Fruit fly (Drosophila melanogaster) whole organism, pupa: Measurements from ENCODE around the gene CG17327.

Experiments used
- CG10348 ChIP-seq: fragments of 200-800 bp; sonication (Bioruptor generic); IDR thresholded peaks from 2 replicates; pipeline ENCODE4 v1.3.6; 2022; ENCODE audit warnings: missing biosample characterization, missing genetic modification characterization
- CG13204 ChIP-seq: fragments of 200-800 bp; sonication (Bioruptor generic); optimal IDR thresholded peaks from 2 replicates; lab custom pipeline; 2018; ENCODE audit warnings: missing biosample characterization, mild to moderate bottlenecking, missing genetic modification characterization, moderate library complexity
- CG14655 ChIP-seq: fragments of 200-800 bp; sonication (Bioruptor generic); optimal IDR thresholded peaks from 3 replicates; lab custom pipeline; 2017; ENCODE audit warnings: mild to moderate bottlenecking, missing biosample characterization, missing genetic modification reagents, missing genetic modification characterization
- CG15710 ChIP-seq: fragments of 200-800 bp; sonication (Bioruptor generic); optimal IDR thresholded peaks from 2 replicates; lab custom pipeline; 2018; ENCODE audit warnings: missing biosample characterization, mild to moderate bottlenecking, missing genetic modification characterization, moderate library complexity
- CG17806 ChIP-seq: fragments of 200-800 bp; sonication (Bioruptor generic); optimal IDR thresholded peaks from 2 replicates; lab custom pipeline; 2018; ENCODE audit warnings: missing biosample characterization, mild to moderate bottlenecking, missing genetic modification characterization, moderate library complexity
- CG32121 ChIP-seq: fragments of 200-800 bp; sonication (Bioruptor generic); IDR thresholded peaks from 2 replicates; pipeline ENCODE4 v1.3.6; 2022; ENCODE audit warnings: missing biosample characterization, missing genetic modification characterization
- CG34367 ChIP-seq: fragments of 200-800 bp; sonication (Bioruptor generic); optimal IDR thresholded peaks from 2 replicates; lab custom pipeline; 2018; ENCODE audit warnings: missing biosample characterization, mild to moderate bottlenecking, missing genetic modification characterization
- CG4496 ChIP-seq: fragments of 200-800 bp; sonication (Bioruptor generic); IDR thresholded peaks from 3 replicates; pipeline ENCODE4 v1.3.6; 2022; ENCODE audit warnings: missing biosample characterization, missing genetic modification characterization
- CG9948 ChIP-seq: fragments of 200-800 bp; sonication (Bioruptor generic); optimal IDR thresholded peaks from 2 replicates; lab custom pipeline; 2018; ENCODE audit warnings: missing biosample characterization, mild to moderate bottlenecking, missing genetic modification characterization, moderate library complexity
- D1 ChIP-seq: fragments of 200-800 bp; sonication (Bioruptor generic); optimal IDR thresholded peaks from 2 replicates; lab custom pipeline; 2018; ENCODE audit warnings: missing biosample characterization, mild to moderate bottlenecking, missing genetic modification characterization, moderate library complexity
- Pif1A ChIP-seq: fragments of 200-800 bp; sonication (Bioruptor generic); optimal IDR thresholded peaks from 3 replicates; lab custom pipeline; 2016; ENCODE audit warnings: missing biosample characterization, missing genetic modification characterization
- fd96Ca ChIP-seq: fragments of 200-800 bp; sonication (Bioruptor generic); IDR thresholded peaks from 3 replicates; pipeline ENCODE4 v1.3.6; 2022; ENCODE audit warnings: missing biosample characterization, missing genetic modification characterization
- gl ChIP-seq: fragments of 200-800 bp; sonication (Bioruptor generic); optimal IDR thresholded peaks from 2 replicates; lab custom pipeline; 2018; ENCODE audit warnings: missing biosample characterization, mild to moderate bottlenecking, missing genetic modification characterization

- TF ChIP-seq D1: no peak
- TF ChIP-seq CG4496 (GFP tag; lab: Robert Waterston, UW): peak; percentile 73; the same call in 2 of the 3 replicates
- no peak for TF ChIP-seq CG10348
- TF ChIP-seq Pif1A (GFP tag; lab: Kevin White, UChicago): peak; percentile 80
- TF ChIP-seq gl (tag; lab: Kevin White, UChicago): no peak
- TF ChIP-seq CG9948: peak; percentile 76
- peak; percentile 75 for TF ChIP-seq CG32121 (GFP tag; lab: Robert Waterston, UW)
- peak; percentile 36 for TF ChIP-seq CG13204 (GFP tag; lab: Kevin White, UChicago)
- TF ChIP-seq fd96Ca: peak; percentile 43; the same call in 1 of the 3 replicates
- peak; percentile 65 for TF ChIP-seq CG34367
- TF ChIP-seq CG17806 (tag; lab: Kevin White, UChicago): peak; percentile 73
- TF ChIP-seq CG14655 (GFP tag; lab: Kevin White, UChicago): peak; percentile 86
- peak; percentile 72 for TF ChIP-seq CG15710 (tag; lab: Kevin White, UChicago)
Observed at dm6 chr3R:12981334-12982166, 16.0 kb downstream of the CG17327 start.
